Fruit fly (Drosophila melanogaster): ENCODE results near the gene Myo61F.
A peak's percentile ranks its signal among the peaks of the same experiment; 100 is the strongest.

Myo61F gene

dm6 chr3L:1335428-1335764, 17.1 kb downstream of the Myo61F start (continued):
- TF ChIP-seq Drgx (GFP tag; IDR thresholded peaks at IDR 0.05), result peak; percentile 90
- TF ChIP-seq dati (GFP tag; IDR thresholded peaks at IDR 0.05), result no peak
- TF ChIP-seq CG1792 (GFP tag; optimal IDR thresholded peaks at IDR 0.05), result no peak
- TF ChIP-seq Mad (GFP tag; optimal IDR thresholded peaks at IDR 0.05), result peak; percentile 4
- peak; percentile 68 for TF ChIP-seq CG18599 (GFP tag; optimal IDR thresholded peaks at IDR 0.05)
- peak; percentile 54 for TF ChIP-seq CG9727 (GFP tag; optimal IDR thresholded peaks at IDR 0.05)
- TF ChIP-seq lab (GFP tag; optimal IDR thresholded peaks at IDR 0.05), result peak; percentile 81
- TF ChIP-seq CG10959 (GFP tag; IDR thresholded peaks at IDR 0.05), result no peak
- TF ChIP-seq gem (tag; optimal IDR thresholded peaks at IDR 0.05), result peak; percentile 53
- peak; percentile 56 for TF ChIP-seq CG15269 (tag; optimal IDR thresholded peaks at IDR 0.05)
- no peak for TF ChIP-seq ato (GFP tag; IDR thresholded peaks at IDR 0.05; ENCODE audit: partially characterized antibody)
- no peak for TF ChIP-seq gcm (GFP tag; optimal IDR thresholded peaks at IDR 0.05)
- no peak for TF ChIP-seq sug (tag; optimal IDR thresholded peaks at IDR 0.05)
- peak; percentile 19 for TF ChIP-seq CG18619 (GFP tag; optimal IDR thresholded peaks at IDR 0.05)
- TF ChIP-seq CG11085 (GFP tag; IDR thresholded peaks at IDR 0.05), result peak; percentile 37; the same call in 1 of the 2 replicates
- TF ChIP-seq CG3281 (GFP tag; optimal IDR thresholded peaks at IDR 0.05), result peak; percentile 19
- peak; percentile 37 for TF ChIP-seq pnt (GFP tag; optimal IDR thresholded peaks at IDR 0.05)
- TF ChIP-seq sens-2 (GFP tag; IDR thresholded peaks at IDR 0.05), result no peak
- no peak for TF ChIP-seq Blimp-1 (GFP tag; optimal IDR thresholded peaks at IDR 0.05)
- no peak for TF ChIP-seq CG3726 (GFP tag; IDR thresholded peaks at IDR 0.05)
- no peak for TF ChIP-seq CG14860 (GFP tag; IDR thresholded peaks at IDR 0.05; ENCODE audit: partially characterized antibody)
- TF ChIP-seq nerfin-2 (GFP tag; IDR thresholded peaks at IDR 0.05; ENCODE audit: partially characterized antibody), result no peak
- peak; percentile 33; the same call in 1 of the 2 replicates for TF ChIP-seq CG32772 (GFP tag; IDR thresholded peaks at IDR 0.05)
- no peak for TF ChIP-seq tna (GFP tag; IDR thresholded peaks at IDR 0.05; ENCODE audit: partially characterized antibody)
- TF ChIP-seq E2f1 (GFP tag; IDR thresholded peaks at IDR 0.05), result peak; percentile 34; the same call in 1 of the 2 replicates
- no peak for TF ChIP-seq br (optimal IDR thresholded peaks at IDR 0.05)
- no peak for TF ChIP-seq maf-S (GFP tag; optimal IDR thresholded peaks at IDR 0.05)
- TF ChIP-seq al (GFP tag; IDR thresholded peaks at IDR 0.05), result peak; percentile 61
- no peak for TF ChIP-seq salm (tag; optimal IDR thresholded peaks at IDR 0.05)
- peak; percentile 55; the same call in 1 of the 3 replicates for TF ChIP-seq B-H1 (GFP tag; IDR thresholded peaks at IDR 0.05)
- no peak for TF ChIP-seq CG8290 (GFP tag; optimal IDR thresholded peaks at IDR 0.05)
- peak in 1 of 2 experiments; percentile 77 for TF ChIP-seq CG8290 (tag; optimal IDR thresholded peaks at IDR 0.05)
- 0 out of 2 replicates have a peak, but pooled peaks have one; percentile 10 for TF ChIP-seq CG8765 (GFP tag; IDR thresholded peaks at IDR 0.05)
- no peak for TF ChIP-seq z (GFP tag; IDR thresholded peaks at IDR 0.05)
- peak; percentile 10 for TF ChIP-seq sens (GFP tag)
- TF ChIP-seq BEAF-32 (GFP tag; optimal IDR thresholded peaks at IDR 0.05), result no peak
- TF ChIP-seq CG13296 (GFP tag; optimal IDR thresholded peaks at IDR 0.05), result peak; percentile 55
- peak; percentile 21 for TF ChIP-seq CG7839 (tag; optimal IDR thresholded peaks at IDR 0.05)
- TF ChIP-seq CG4328 (GFP tag; optimal IDR thresholded peaks at IDR 0.05), result no peak
- TF ChIP-seq CkIIα-i1 (GFP tag; IDR thresholded peaks at IDR 0.05), result no peak
- TF ChIP-seq CG7556 (GFP tag; optimal IDR thresholded peaks at IDR 0.05), result peak; percentile 21
- peak; percentile 40 for TF ChIP-seq Antp (GFP tag; optimal IDR thresholded peaks at IDR 0.05)
- TF ChIP-seq ranshi (GFP tag; IDR thresholded peaks at IDR 0.05), result peak; percentile 54; the same call in 1 of the 2 replicates
- no peak for TF ChIP-seq CG14667 (GFP tag; IDR thresholded peaks at IDR 0.05)
- TF ChIP-seq Ada2b (GFP tag; IDR thresholded peaks at IDR 0.05), result peak; percentile 71
- TF ChIP-seq caup (GFP tag; optimal IDR thresholded peaks at IDR 0.05; ENCODE audit: severe bottlenecking), result peak; percentile 50
- no peak for TF ChIP-seq CG10431 (GFP tag; optimal IDR thresholded peaks at IDR 0.05)
- TF ChIP-seq Neu2 (GFP tag; optimal IDR thresholded peaks at IDR 0.05; ENCODE audit: borderline replicate concordance), result no peak
- no peak for TF ChIP-seq disco-r (GFP tag; optimal IDR thresholded peaks at IDR 0.05)
- TF ChIP-seq Awh (GFP tag; IDR thresholded peaks at IDR 0.05), result 0 out of 2 replicates have a peak, but pooled peaks have one; percentile 30
- TF ChIP-seq CG12391 (tag; optimal IDR thresholded peaks at IDR 0.05), result peak; percentile 21

Data from whole organism, embryonic.